Fruit fly (Drosophila melanogaster): Measurements from ENCODE around the gene GstT3.
A peak's percentile ranks its signal among the peaks of the same experiment; 100 is the strongest.
"Not testable (repeated sequence)": the region's sequence is repeated elsewhere in the genome, so short reads cannot be mapped to it uniquely, and the experiment has no call there.

The GstT3 gene

DNA sequence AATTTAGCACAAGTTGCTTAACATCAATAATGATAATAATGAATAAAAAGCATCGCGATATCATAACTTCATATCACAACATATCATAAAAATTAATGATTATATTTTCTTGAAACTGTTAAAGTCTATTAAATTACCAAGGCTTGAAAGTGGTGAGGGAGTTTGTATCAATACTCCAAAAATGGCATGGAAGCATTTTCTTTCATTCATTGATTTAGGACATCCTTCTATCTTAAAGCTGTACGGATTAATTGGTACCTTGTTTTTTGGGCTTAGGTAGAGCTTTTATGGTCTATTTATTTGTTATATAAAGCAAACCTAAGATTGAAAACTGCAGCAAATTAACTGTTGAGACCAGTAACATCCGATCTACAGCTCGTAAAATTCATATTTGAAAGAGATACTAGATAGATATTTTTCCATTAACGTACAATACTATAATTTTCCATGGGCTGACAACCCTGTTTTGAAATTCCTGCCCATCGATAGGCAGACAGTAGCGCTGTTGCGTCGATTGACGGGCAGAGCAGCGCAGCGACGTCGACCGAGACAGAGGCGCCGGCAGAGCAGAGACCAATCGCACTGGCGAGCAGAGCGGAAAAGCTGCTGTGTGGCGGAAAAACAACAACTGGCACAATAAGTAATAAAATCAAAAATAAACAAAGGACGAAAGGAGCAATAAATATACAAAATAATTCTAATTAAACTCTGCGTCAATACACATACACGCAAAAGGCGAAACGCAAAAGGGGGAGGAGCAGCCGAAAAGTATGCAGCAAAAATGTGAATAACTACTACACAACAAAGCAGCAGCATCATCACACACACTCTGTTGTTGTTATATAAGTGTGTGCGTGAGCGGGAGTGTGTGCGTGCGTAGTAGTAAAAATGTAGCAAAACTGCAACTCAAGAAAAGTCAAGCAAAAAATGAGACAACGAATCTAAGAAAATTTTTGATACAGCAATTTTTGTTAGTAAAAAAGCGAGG, 33.6 kb upstream of the GstT3 start, which contains the start of gene CG1695 (continued):
- no peak for TF ChIP-seq Ets21C (GFP tag; optimal IDR thresholded peaks at IDR 0.05)
- TF ChIP-seq Hr38 (GFP tag; optimal IDR thresholded peaks at IDR 0.05), result no peak
- no peak for TF ChIP-seq Blimp-1 (GFP tag; optimal IDR thresholded peaks at IDR 0.05)
- no peak for TF ChIP-seq vri (GFP tag; optimal IDR thresholded peaks at IDR 0.05)
- no peak for TF ChIP-seq CG34406 (GFP tag; optimal IDR thresholded peaks at IDR 0.05)
- peak; percentile 32 for TF ChIP-seq CG6792 (GFP tag; optimal IDR thresholded peaks at IDR 0.05)
- no peak for TF ChIP-seq CG10631 (GFP tag; optimal IDR thresholded peaks at IDR 0.05)
- peak; percentile 5 for TF ChIP-seq lz (GFP tag; optimal IDR thresholded peaks at IDR 0.05)
- TF ChIP-seq eg (GFP tag; IDR thresholded peaks at IDR 0.05), result no peak; the same call in 2 of the 3 replicates
- no peak for TF ChIP-seq Eip75B (GFP tag; optimal IDR thresholded peaks at IDR 0.05)
- no peak for TF ChIP-seq CG8119 (GFP tag; IDR thresholded peaks at IDR 0.05)
- TF ChIP-seq OdsH (GFP tag; optimal IDR thresholded peaks at IDR 0.05), result peak; percentile 23
- no peak for TF ChIP-seq CG11902 (GFP tag; optimal IDR thresholded peaks at IDR 0.05)
- no peak for TF ChIP-seq spab (GFP tag; optimal IDR thresholded peaks at IDR 0.05)
- no peak for TF ChIP-seq dac (GFP tag; optimal IDR thresholded peaks at IDR 0.05)
- TF ChIP-seq Eip78C (GFP tag), result peak; percentile 69
- TF ChIP-seq achi (GFP tag; optimal IDR thresholded peaks at IDR 0.05), result peak; percentile 4
- TF ChIP-seq CG15336 (GFP tag; IDR thresholded peaks at IDR 0.05), result 0 out of 2 replicates have a peak, but pooled peaks have one; percentile 7
- TF ChIP-seq Hr4 (GFP tag; optimal IDR thresholded peaks at IDR 0.05), result peak; percentile 8

DNA sequence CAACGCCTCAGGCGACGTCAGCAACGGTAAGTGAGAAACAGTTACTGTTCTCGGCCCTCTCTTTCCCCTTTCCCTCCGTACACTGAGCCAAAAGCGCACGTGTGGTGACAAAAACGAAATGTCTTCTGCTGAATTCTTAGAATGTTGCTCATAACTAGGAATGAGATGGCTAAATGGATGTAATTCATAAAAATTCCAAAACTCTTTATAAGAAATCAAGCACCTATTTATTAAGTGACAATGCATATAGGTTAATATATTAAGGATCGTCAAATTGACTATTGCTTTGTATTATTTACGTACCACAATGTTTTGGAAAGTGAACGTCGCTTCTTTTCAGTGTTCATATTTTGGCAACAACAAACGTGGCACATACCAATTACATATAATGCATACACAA, 32.7 kb upstream of the GstT3 start:
- TF ChIP-seq Eip78C (GFP tag) (peak; percentile 59), Ets96B (tag; optimal IDR thresholded peaks at IDR 0.05) (no peak), acj6 (GFP tag; optimal IDR thresholded peaks at IDR 0.05) (no peak)

DNA sequence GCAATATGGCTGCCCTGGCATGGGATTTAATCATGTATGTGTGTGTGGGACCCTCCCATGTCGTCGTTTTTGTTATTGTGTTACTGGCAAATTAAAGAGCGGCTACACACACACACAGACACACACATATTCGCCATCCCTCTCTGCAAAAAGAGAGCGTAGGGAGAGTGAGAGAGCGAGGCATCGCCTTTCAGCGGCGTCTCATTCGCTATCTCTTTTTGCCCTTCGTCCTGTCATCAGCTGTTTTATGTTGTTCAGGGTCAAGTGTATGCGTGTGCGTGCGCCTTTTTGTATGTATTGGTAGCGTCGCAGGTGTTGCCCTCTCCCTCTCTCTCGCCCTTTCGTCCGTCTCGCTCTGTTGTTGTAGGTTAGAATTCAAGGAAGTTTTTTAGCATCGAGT, 30.4 kb upstream of the GstT3 start:
- TF ChIP-seq CG32006 (GFP tag; optimal IDR thresholded peaks at IDR 0.05) (no peak), CG11762 (GFP tag; optimal IDR thresholded peaks at IDR 0.05; ENCODE audit: insufficient read depth) (no peak), CG6808 (GFP tag; optimal IDR thresholded peaks at IDR 0.05) (no peak), OdsH (GFP tag; optimal IDR thresholded peaks at IDR 0.05) (no peak), CG7368 (GFP tag; optimal IDR thresholded peaks at IDR 0.05) (no peak), CG31627 (GFP tag; optimal IDR thresholded peaks at IDR 0.05) (no peak), Hr4 (GFP tag; optimal IDR thresholded peaks at IDR 0.05) (no peak), achi (GFP tag; optimal IDR thresholded peaks at IDR 0.05) (no peak), Eip78C (GFP tag) (no peak), CG11902 (GFP tag; optimal IDR thresholded peaks at IDR 0.05) (no peak), dac (GFP tag; optimal IDR thresholded peaks at IDR 0.05) (no peak), CG15336 (GFP tag; IDR thresholded peaks at IDR 0.05) (no peak), CG8119 (GFP tag; IDR thresholded peaks at IDR 0.05) (no peak), Ets96B (tag; optimal IDR thresholded peaks at IDR 0.05) (no peak), fd59A (GFP tag; optimal IDR thresholded peaks at IDR 0.05) (no peak)

DNA sequence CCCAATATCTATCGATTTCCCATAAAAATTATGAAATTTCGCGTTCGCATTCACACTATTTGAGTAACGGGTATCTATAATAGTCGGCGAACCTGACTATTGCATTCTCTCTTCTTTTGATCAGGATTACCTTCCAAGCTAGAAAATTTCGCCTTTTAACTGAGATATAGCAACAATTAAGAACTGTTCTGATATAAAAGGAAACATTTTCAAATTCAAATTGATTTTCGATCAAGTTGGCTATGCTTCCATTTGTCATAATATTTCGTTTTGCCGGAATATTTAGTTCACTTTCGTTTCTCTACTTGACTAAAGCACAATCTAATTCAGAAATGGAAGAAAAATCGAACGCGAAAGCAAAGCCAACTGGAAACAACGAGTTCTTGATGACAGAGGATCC, 21.2 kb upstream of the GstT3 start, which contains the start of gene CG42578:
TSS of gene CG42578 (plus strand) at position 301 of the 400 bp plus-strand sequence.
- not testable (repeated sequence) for TF ChIP-seq Eip93F, CG10669, Lpt (GFP tag; optimal IDR thresholded peaks at IDR 0.05)

DNA sequence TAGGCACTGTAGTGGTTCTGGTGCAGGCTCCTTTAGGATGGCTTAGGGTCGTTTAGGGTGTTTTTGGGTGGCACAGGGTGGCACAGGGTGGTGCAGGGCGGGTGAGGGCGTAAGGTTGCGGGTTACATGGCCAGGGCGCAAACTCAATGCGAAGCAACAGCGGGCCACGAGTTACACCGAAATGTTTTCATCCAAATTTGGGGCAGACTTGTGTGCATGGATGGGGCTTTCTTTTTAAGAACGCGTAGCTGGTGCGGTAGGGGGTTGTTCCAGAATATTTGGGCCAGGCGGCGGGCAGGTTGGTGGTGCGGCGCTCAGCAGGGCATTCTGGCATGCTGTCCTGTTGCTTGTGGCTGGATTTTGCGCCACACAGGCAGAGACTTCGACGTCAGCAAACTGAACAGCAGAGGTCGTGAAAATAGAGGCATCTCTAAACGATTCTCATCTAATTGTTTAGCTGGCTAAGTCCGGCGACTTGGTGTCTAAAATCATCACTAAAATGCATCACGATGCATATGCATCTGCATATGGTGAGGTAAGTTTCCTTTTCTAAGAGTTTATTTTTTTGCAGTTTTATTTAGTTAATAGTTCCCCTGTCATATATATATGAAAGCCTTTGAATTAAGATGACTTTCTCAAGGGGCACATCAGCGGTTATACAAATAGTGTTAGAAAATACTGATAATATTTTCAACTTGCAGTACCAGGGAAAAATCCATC, 19.2 kb upstream of the GstT3 start:
- peak in 1 of 2 experiments; percentile 3 for TF ChIP-seq ss (GFP tag; optimal IDR thresholded peaks at IDR 0.05)
- TF ChIP-seq CG6808 (GFP tag; optimal IDR thresholded peaks at IDR 0.05), result peak; percentile 18
- peak; percentile 54 for TF ChIP-seq CG32006 (GFP tag; optimal IDR thresholded peaks at IDR 0.05)
- no peak for TF ChIP-seq Eip75B (GFP tag; optimal IDR thresholded peaks at IDR 0.05)
- TF ChIP-seq CG11902 (GFP tag; optimal IDR thresholded peaks at IDR 0.05), result no peak
- TF ChIP-seq CG6163 (GFP tag; IDR thresholded peaks at IDR 0.05), result no peak
- TF ChIP-seq OdsH (GFP tag; optimal IDR thresholded peaks at IDR 0.05), result no peak
- no peak for TF ChIP-seq CG6276 (GFP tag; optimal IDR thresholded peaks at IDR 0.05)
- TF ChIP-seq CG15336 (GFP tag; IDR thresholded peaks at IDR 0.05), result no peak
- no peak for TF ChIP-seq CG1621 (tag; optimal IDR thresholded peaks at IDR 0.05)
- peak; percentile 8 for TF ChIP-seq Hr4 (GFP tag; optimal IDR thresholded peaks at IDR 0.05)
- TF ChIP-seq CG10669 (GFP tag; optimal IDR thresholded peaks at IDR 0.05), result peak; percentile 18
- TF ChIP-seq CG8119 (GFP tag; IDR thresholded peaks at IDR 0.05), result no peak
- peak; percentile 9 for TF ChIP-seq CG4318 (GFP tag; optimal IDR thresholded peaks at IDR 0.05)
- no peak for TF ChIP-seq CG10631 (GFP tag; optimal IDR thresholded peaks at IDR 0.05)
- TF ChIP-seq Eip93F (GFP tag; optimal IDR thresholded peaks at IDR 0.05), result no peak
- peak; percentile 0 for TF ChIP-seq topi (GFP tag; optimal IDR thresholded peaks at IDR 0.05)
- TF ChIP-seq Sox15 (GFP tag; optimal IDR thresholded peaks at IDR 0.05), result no peak
- no peak for TF ChIP-seq CG8632 (GFP tag; optimal IDR thresholded peaks at IDR 0.05)
- peak; percentile 26 for TF ChIP-seq Eip78C (GFP tag)
